Worm (Caenorhabditis elegans): Measurements from ENCODE around the gene npr-20.

The npr-20 gene

DNA sequence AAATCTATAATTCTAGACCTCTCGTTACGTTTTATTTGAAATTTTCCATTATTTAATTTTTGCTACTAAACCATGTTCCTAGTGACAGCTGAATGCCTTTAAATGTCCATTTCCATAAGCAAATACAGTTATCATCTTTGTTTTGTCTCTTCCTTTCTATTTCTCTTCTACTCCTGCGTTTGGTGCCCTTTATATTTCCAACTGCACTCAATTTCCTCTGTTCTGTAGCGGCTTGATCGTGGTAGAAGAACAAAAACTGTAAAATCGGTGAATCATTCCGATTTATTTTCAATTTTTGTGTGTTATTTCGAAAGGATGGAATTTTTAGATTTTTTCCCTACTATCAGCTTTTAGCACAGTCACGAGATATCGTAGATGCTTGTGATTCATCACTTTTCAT is 30.9 kb upstream of the npr-20 start:
- no peak for TF ChIP-seq cog-1 (tag; optimal IDR thresholded peaks at IDR 0.05)

DNA sequence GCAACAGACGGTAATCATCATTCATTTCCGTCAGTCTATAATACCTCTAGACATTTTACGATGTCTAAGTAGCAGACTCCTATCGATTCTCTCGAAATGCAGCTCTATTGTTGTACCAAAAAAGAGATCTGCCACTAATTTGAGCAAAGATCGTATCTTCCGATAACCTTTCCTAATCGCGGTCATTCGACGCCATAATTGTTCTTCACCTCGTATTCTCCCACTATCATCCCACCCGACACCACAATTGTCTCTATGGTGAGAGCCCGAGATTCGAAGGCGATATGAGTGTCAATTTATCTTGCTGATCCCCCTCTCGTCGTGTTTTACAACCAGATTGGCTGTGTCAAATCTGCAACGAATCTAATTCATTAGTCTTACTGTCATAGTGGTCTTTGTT is 30.4 kb upstream of the npr-20 start:
- TF ChIP-seq cog-1 (tag; optimal IDR thresholded peaks at IDR 0.05): no peak
- TF ChIP-seq flt-1 (GFP tag; IDR thresholded peaks at IDR 0.05): no peak
- TF ChIP-seq T22C8.4 (GFP tag; IDR thresholded peaks at IDR 0.05): no peak
- no peak for TF ChIP-seq med-1 (GFP tag; optimal IDR thresholded peaks at IDR 0.05; ENCODE audit: insufficient read depth)
- TF ChIP-seq ztf-23 (GFP tag; IDR thresholded peaks at IDR 0.05): no peak
- no peak for TF ChIP-seq ref-1 (GFP tag; conservative IDR thresholded peaks at IDR 0.05)
- TF ChIP-seq ztf-29 (GFP tag; IDR thresholded peaks at IDR 0.05): no peak
- TF ChIP-seq klf-2 (GFP tag; conservative IDR thresholded peaks at IDR 0.05): no peak
- TF ChIP-seq tab-1 (GFP tag; IDR thresholded peaks at IDR 0.05): no peak

- TF ChIP-seq tab-1 (GFP tag; IDR thresholded peaks at IDR 0.05) (no peak), ztf-23 (GFP tag; IDR thresholded peaks at IDR 0.05) (no peak), flt-1 (GFP tag; IDR thresholded peaks at IDR 0.05) (no peak)
These were observed 26.6 kb upstream of the npr-20 start for ce11 chrII:8891606-8892005.

ce11 chrII:8891042-8891441 is 26.1 kb upstream of the npr-20 start:
- no peak for TF ChIP-seq klf-2 (GFP tag; conservative IDR thresholded peaks at IDR 0.05)
- no peak for TF ChIP-seq tab-1 (GFP tag; IDR thresholded peaks at IDR 0.05)
- no peak for TF ChIP-seq T22C8.4 (GFP tag; IDR thresholded peaks at IDR 0.05)
- TF ChIP-seq ztf-29 (GFP tag; IDR thresholded peaks at IDR 0.05): no peak
- no peak for TF ChIP-seq ztf-23 (GFP tag; IDR thresholded peaks at IDR 0.05)
- no peak for TF ChIP-seq ref-1 (GFP tag; conservative IDR thresholded peaks at IDR 0.05)

- no peak for TF ChIP-seq T22C8.4 (GFP tag; IDR thresholded peaks at IDR 0.05)
- TF ChIP-seq ref-1 (GFP tag; conservative IDR thresholded peaks at IDR 0.05): no peak
These were observed 25.6 kb upstream of the npr-20 start for ce11 chrII:8890530-8890929.

DNA sequence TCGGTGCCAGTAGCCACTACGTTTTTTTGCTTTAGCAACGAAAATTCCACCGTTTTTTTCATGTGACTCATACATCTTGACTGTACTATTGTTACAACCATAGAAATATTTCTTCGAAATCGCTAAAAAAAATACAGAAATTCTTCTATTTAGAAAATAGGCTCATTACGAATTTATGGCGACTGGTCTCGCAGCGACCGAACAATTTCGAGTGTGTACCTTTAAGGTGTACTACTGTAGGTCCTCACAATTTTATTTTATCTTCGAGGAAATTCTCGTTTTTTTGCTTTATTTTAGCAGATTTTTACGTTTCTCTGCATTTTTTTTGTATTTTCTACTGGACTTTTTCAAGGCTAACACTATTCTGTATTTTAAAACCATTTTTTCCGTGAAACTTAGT is 25.0 kb upstream of the npr-20 start:
- TF ChIP-seq klf-2 (GFP tag; conservative IDR thresholded peaks at IDR 0.05): no peak

ce11 chrII:8889589-8889988 is 24.6 kb upstream of the npr-20 start:
- TF ChIP-seq cog-1 (tag; optimal IDR thresholded peaks at IDR 0.05) (no peak), klf-2 (GFP tag; conservative IDR thresholded peaks at IDR 0.05) (no peak), tab-1 (GFP tag; IDR thresholded peaks at IDR 0.05) (no peak), flt-1 (GFP tag; IDR thresholded peaks at IDR 0.05) (no peak), med-1 (GFP tag; optimal IDR thresholded peaks at IDR 0.05; ENCODE audit: insufficient read depth) (no peak), ztf-23 (GFP tag; IDR thresholded peaks at IDR 0.05) (no peak), T22C8.4 (GFP tag; IDR thresholded peaks at IDR 0.05) (no peak), ref-1 (GFP tag; conservative IDR thresholded peaks at IDR 0.05) (no peak), ztf-29 (GFP tag; IDR thresholded peaks at IDR 0.05) (no peak)

ce11 chrII:8884262-8884949 is 19.4 kb upstream of the npr-20 start, which contains the start of the genes T07D4.5 and ddx-19:
TSS of gene T07D4.5 (minus strand) at chrII:8884332.
TSS of gene ddx-19 (plus strand) at chrII:8884899.
- no peak for TF ChIP-seq ref-1 (GFP tag; conservative IDR thresholded peaks at IDR 0.05)
- no peak for TF ChIP-seq T22C8.4 (GFP tag; IDR thresholded peaks at IDR 0.05)
- TF ChIP-seq med-1 (GFP tag; optimal IDR thresholded peaks at IDR 0.05; ENCODE audit: insufficient read depth): no peak
- no peak for TF ChIP-seq cog-1 (tag; optimal IDR thresholded peaks at IDR 0.05)
- no peak for TF ChIP-seq flt-1 (GFP tag; IDR thresholded peaks at IDR 0.05)
- no peak for TF ChIP-seq ztf-29 (GFP tag; IDR thresholded peaks at IDR 0.05)
- no peak for TF ChIP-seq tab-1 (GFP tag; IDR thresholded peaks at IDR 0.05)
- no peak for TF ChIP-seq klf-2 (GFP tag; conservative IDR thresholded peaks at IDR 0.05)

- TF ChIP-seq cog-1 (tag; optimal IDR thresholded peaks at IDR 0.05) (no peak), T22C8.4 (GFP tag; IDR thresholded peaks at IDR 0.05) (no peak), flt-1 (GFP tag; IDR thresholded peaks at IDR 0.05) (no peak), med-1 (GFP tag; optimal IDR thresholded peaks at IDR 0.05; ENCODE audit: insufficient read depth) (no peak), klf-2 (GFP tag; conservative IDR thresholded peaks at IDR 0.05) (no peak), ref-1 (GFP tag; conservative IDR thresholded peaks at IDR 0.05) (no peak), ztf-23 (GFP tag; IDR thresholded peaks at IDR 0.05) (no peak), tab-1 (GFP tag; IDR thresholded peaks at IDR 0.05) (no peak), ztf-29 (GFP tag; IDR thresholded peaks at IDR 0.05) (no peak)
These were observed 18.6 kb upstream of the npr-20 start, which contains the start of gene rha-1 for ce11 chrII:8883559-8883958. TSS of gene rha-1 (minus strand) at chrII:8883659.

DNA sequence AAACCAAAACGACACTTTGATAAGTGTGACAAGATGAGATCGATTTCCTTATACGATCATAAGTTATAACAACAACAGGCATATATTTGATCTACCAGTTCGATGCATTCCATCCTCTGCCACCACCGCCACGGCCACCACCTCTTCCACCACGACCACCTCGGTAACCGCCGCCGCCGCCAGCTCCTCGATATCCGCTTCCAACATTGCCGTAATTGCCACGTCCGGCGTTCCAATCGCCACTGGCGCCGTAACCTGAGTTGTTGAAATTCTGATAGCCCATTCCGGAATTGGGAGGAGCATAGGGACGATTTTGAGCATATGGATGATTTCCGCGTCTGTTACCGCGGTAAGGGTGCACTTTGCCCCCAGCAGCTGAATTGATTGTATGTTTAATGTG is 13.6 kb upstream of the npr-20 start:
- TF ChIP-seq tab-1 (GFP tag; IDR thresholded peaks at IDR 0.05): no peak
- TF ChIP-seq T22C8.4 (GFP tag; IDR thresholded peaks at IDR 0.05): no peak
- TF ChIP-seq cog-1 (tag; optimal IDR thresholded peaks at IDR 0.05): no peak
- no peak for TF ChIP-seq flt-1 (GFP tag; IDR thresholded peaks at IDR 0.05)
